Worm (Caenorhabditis elegans): Measurements from ENCODE around the gene daf-37.

DNA sequence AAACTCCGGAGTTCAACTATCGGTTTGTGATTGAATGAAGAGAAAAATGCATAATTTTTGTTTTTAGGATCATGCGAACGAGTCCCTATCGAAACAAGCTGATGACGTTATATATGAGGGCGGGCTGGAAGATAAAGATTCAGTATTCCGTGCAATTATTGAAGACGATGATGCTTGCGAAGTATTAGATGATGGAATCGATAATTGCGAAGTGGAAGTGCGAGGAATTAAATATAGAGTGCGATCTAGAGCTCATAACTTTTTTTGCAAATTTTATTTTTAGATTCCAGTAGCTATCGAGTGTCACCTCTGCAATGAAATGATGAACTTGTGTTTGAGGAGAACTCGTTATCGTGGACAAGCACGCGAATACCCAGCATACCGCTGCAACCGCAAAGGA lies 9.0 kb downstream of the daf-37 start:
- TF ChIP-seq snpc-1.2 (GFP tag; IDR thresholded peaks at IDR 0.05) (no peak), saeg-2 (GFP tag; IDR thresholded peaks at IDR 0.05) (no peak), lin-15B (tag; optimal IDR thresholded peaks at IDR 0.05) (no peak), hlh-30 (tag; optimal IDR thresholded peaks at IDR 0.05; ENCODE audit: insufficient read depth) (no peak), nhr-111 (GFP tag; optimal IDR thresholded peaks at IDR 0.05) (no peak), F49E8.2 (tag; optimal IDR thresholded peaks at IDR 0.05; ENCODE audit: borderline replicate concordance) (no peak), nhr-76 (tag; optimal IDR thresholded peaks at IDR 0.05) (no peak), lsy-2 (tag; optimal IDR thresholded peaks at IDR 0.05) (no peak), fos-1 (tag; optimal IDR thresholded peaks at IDR 0.05) (no peak), pqm-1 (tag; optimal IDR thresholded peaks at IDR 0.05) (no peak)
